Worm (Caenorhabditis elegans) whole organism, young adult: ENCODE data around the gene F44E7.9.
A peak's percentile ranks its signal among the peaks of the same experiment; 100 is the strongest.

Experiments
- B0336.3 ChIP-seq: fragments of 200-800 bp; sonication (Bioruptor generic); IDR thresholded peaks from 2 replicates; pipeline ENCODE4 v1.3.6; 2022; ENCODE audit warnings: missing genetic modification characterization, missing compliant biosample characterization
- C06A6.2 ChIP-seq: fragments of 200-800 bp; sonication (Bioruptor generic); conservative IDR thresholded peaks from 2 replicates; pipeline ENCODE4 v1.3.6; 2022; ENCODE audit warnings: missing genetic modification characterization, missing compliant biosample characterization
- C17E4.6 ChIP-seq: fragments of 200-800 bp; sonication (Bioruptor generic); IDR thresholded peaks from 2 replicates; pipeline ENCODE4 v1.3.6; 2022; ENCODE audit warnings: missing genetic modification reagents, missing genetic modification characterization, missing compliant biosample characterization
- D2030.7 ChIP-seq: fragments of 200-800 bp; sonication (Bioruptor generic); IDR thresholded peaks from 2 replicates; pipeline ENCODE4 v1.3.6; 2022; ENCODE audit warnings: missing genetic modification reagents, missing genetic modification characterization, missing compliant biosample characterization
- F33H1.4 ChIP-seq: fragments of 200-800 bp; sonication (Bioruptor generic); IDR thresholded peaks from 2 replicates; pipeline ENCODE4 v1.3.6; 2022; ENCODE audit warnings: missing genetic modification reagents, missing genetic modification characterization, missing compliant biosample characterization
- F37B4.10 ChIP-seq: fragments of 200-800 bp; sonication (Bioruptor generic); IDR thresholded peaks from 2 replicates; pipeline ENCODE4 v1.3.6; 2022; ENCODE audit warnings: missing genetic modification characterization, missing compliant biosample characterization
- F39B2.1 ChIP-seq: fragments of 200-800 bp; sonication (Bioruptor generic); IDR thresholded peaks from 2 replicates; pipeline ENCODE4 v1.3.6; 2022; ENCODE audit warnings: missing genetic modification reagents, missing genetic modification characterization, missing compliant biosample characterization
- F55B11.4 ChIP-seq: sonication (generic microtip); optimal IDR thresholded peaks from 2 replicates; lab custom pipeline; 2016; ENCODE audit warnings: missing compliant biosample characterization, missing genetic modification characterization, borderline replicate concordance; ENCODE audit not compliant: insufficient read depth
- Y79H2A.3 ChIP-seq: fragments of 200-800 bp; sonication (Bioruptor generic); conservative IDR thresholded peaks from 2 replicates; pipeline ENCODE4 v1.3.6; 2022; ENCODE audit warnings: missing genetic modification reagents, missing genetic modification characterization, missing compliant biosample characterization
- Y95B8A.8 ChIP-seq: fragments of 200-800 bp; sonication (Bioruptor generic); IDR thresholded peaks from 2 replicates; pipeline ENCODE4 v1.3.6; 2022; ENCODE audit warnings: missing genetic modification reagents, missing genetic modification characterization, missing compliant biosample characterization
- akir-1 ChIP-seq: fragments of 200-800 bp; sonication (Bioruptor generic); optimal IDR thresholded peaks from 2 replicates; lab custom pipeline; 2018; ENCODE audit warnings: mild to moderate bottlenecking, missing genetic modification characterization, moderate library complexity, missing compliant biosample characterization
- attf-5 ChIP-seq: fragments of 200-800 bp; sonication (Bioruptor generic); optimal IDR thresholded peaks from 2 replicates; lab custom pipeline; 2018; ENCODE audit warnings: mild to moderate bottlenecking, missing genetic modification characterization, missing compliant biosample characterization
- ceh-58 ChIP-seq: fragments of 200-800 bp; sonication (Bioruptor generic); IDR thresholded peaks from 2 replicates; pipeline ENCODE4 v1.3.6; 2022; ENCODE audit warnings: missing genetic modification characterization, missing compliant biosample characterization
- chd-7 ChIP-seq: sonication (generic microtip); optimal IDR thresholded peaks from 2 replicates; lab custom pipeline; 2016; ENCODE audit warnings: mild to moderate bottlenecking, missing genetic modification characterization, moderate library complexity, missing compliant biosample characterization
- die-1 ChIP-seq: sonication (generic microtip); optimal IDR thresholded peaks from 2 replicates; lab custom pipeline; 2016; ENCODE audit warnings: missing genotype, mild to moderate bottlenecking, missing genetic modification characterization, missing compliant biosample characterization
- egl-18 ChIP-seq: fragments of 200-800 bp; sonication (Bioruptor generic); IDR thresholded peaks from 2 replicates; pipeline ENCODE4 v1.3.6; 2022; ENCODE audit warnings: missing genetic modification reagents, missing genetic modification characterization, missing compliant biosample characterization
- egrh-3 ChIP-seq: fragments of 200-800 bp; sonication (Bioruptor generic); IDR thresholded peaks from 2 replicates; pipeline ENCODE4 v1.3.6; 2022; ENCODE audit warnings: missing genetic modification reagents, missing genetic modification characterization, missing compliant biosample characterization
- ekl-4 ChIP-seq: fragments of 200-800 bp; sonication (Bioruptor generic); IDR thresholded peaks from 2 replicates; pipeline ENCODE4 v1.3.6; 2022; ENCODE audit warnings: missing genetic modification reagents, missing genetic modification characterization, missing compliant biosample characterization
- gei-17 ChIP-seq: fragments of 200-800 bp; sonication (Bioruptor generic); optimal IDR thresholded peaks from 2 replicates; lab custom pipeline; 2018; ENCODE audit warnings: mild to moderate bottlenecking, missing genetic modification characterization, missing compliant biosample characterization
- hrde-1 ChIP-seq: sonication (generic microtip); optimal IDR thresholded peaks from 2 replicates; lab custom pipeline; 2016; ENCODE audit warnings: missing genetic modification characterization, mild to moderate bottlenecking, missing compliant biosample characterization, moderate library complexity, missing genotype, missing genetic modification reagents, borderline replicate concordance
- hsf-1 ChIP-seq: fragments of 200-800 bp; sonication (Bioruptor generic); IDR thresholded peaks from 2 replicates; pipeline ENCODE4 v1.3.6; 2022; ENCODE audit warnings: missing genetic modification reagents, missing genetic modification characterization, missing compliant biosample characterization
- let-526 ChIP-seq: fragments of 200-800 bp; sonication (Bioruptor generic); IDR thresholded peaks from 2 replicates; pipeline ENCODE4 v1.3.6; 2022; ENCODE audit warnings: missing genetic modification reagents, missing genetic modification characterization, missing compliant biosample characterization
- lin-26 ChIP-seq: fragments of 200-800 bp; sonication (Bioruptor generic); IDR thresholded peaks from 2 replicates; pipeline ENCODE4 v1.3.6; 2022; ENCODE audit warnings: missing genetic modification reagents, missing genetic modification characterization, missing compliant biosample characterization
- lin-35 ChIP-seq, 3 experiments: fragments of 150-350 bp in 2 of 3; sonication (generic microtip) in 1 of 3; optimal IDR thresholded peaks; 2 replicates each; lab custom pipeline; 2014 to 2018; ENCODE audit warnings: missing biosample characterization in 3 of 3, missing genetic modification characterization in 3 of 3, missing genetic modification reagents in 3 of 3
- lin-40 ChIP-seq: sonication (generic microtip); optimal IDR thresholded peaks from 2 replicates; lab custom pipeline; 2016; ENCODE audit warnings: missing genetic modification characterization, mild to moderate bottlenecking, missing compliant biosample characterization, missing genotype, missing genetic modification reagents
- lin-54 ChIP-seq: fragments of 200-800 bp; sonication (Bioruptor generic); optimal IDR thresholded peaks from 2 replicates; lab custom pipeline; 2018; ENCODE audit warnings: mild to moderate bottlenecking, missing genetic modification characterization, missing compliant biosample characterization
- lir-1 ChIP-seq: fragments of 200-800 bp; sonication (Bioruptor generic); conservative IDR thresholded peaks from 2 replicates; pipeline ENCODE4 v1.3.6; 2022; ENCODE audit warnings: missing genetic modification reagents, missing genetic modification characterization, missing compliant biosample characterization
- lsl-1 ChIP-seq: fragments of 200-800 bp; sonication (Bioruptor generic); optimal IDR thresholded peaks from 2 replicates; lab custom pipeline; 2018; ENCODE audit warnings: mild to moderate bottlenecking, missing genetic modification characterization, moderate library complexity, missing compliant biosample characterization
- madf-6 ChIP-seq: fragments of 200-800 bp; sonication (Bioruptor generic); IDR thresholded peaks from 2 replicates; pipeline ENCODE4 v1.3.6; 2022; ENCODE audit warnings: missing genetic modification reagents, missing genetic modification characterization, missing compliant biosample characterization
- mxl-1 ChIP-seq: sonication (generic microtip); optimal IDR thresholded peaks from 2 replicates; lab custom pipeline; 2016; ENCODE audit warnings: missing genetic modification characterization, missing compliant biosample characterization
- nfyb-1 ChIP-seq: fragments of 200-800 bp; sonication (Bioruptor generic); IDR thresholded peaks from 2 replicates; pipeline ENCODE4 v1.3.6; 2022; ENCODE audit warnings: missing genetic modification reagents, missing genetic modification characterization, missing compliant biosample characterization
- nhr-80 ChIP-seq: sonication (generic microtip); optimal IDR thresholded peaks from 2 replicates; lab custom pipeline; 2016; ENCODE audit warnings: missing genetic modification characterization, missing compliant biosample characterization
- nhr-90 ChIP-seq: sonication (generic microtip); optimal IDR thresholded peaks from 2 replicates; lab custom pipeline; 2016; ENCODE audit warnings: missing genotype, mild to moderate bottlenecking, missing genetic modification characterization, missing compliant biosample characterization
- pbrm-1 ChIP-seq: fragments of 200-800 bp; sonication (Bioruptor generic); IDR thresholded peaks from 2 replicates; pipeline ENCODE4 v1.3.6; 2022; ENCODE audit warnings: missing genetic modification reagents, missing genetic modification characterization, missing compliant biosample characterization
- rec-8 ChIP-seq, 2 experiments: sonication (generic microtip); optimal IDR thresholded peaks; 2 replicates each; lab custom pipeline; 2016; ENCODE audit warnings: mild to moderate bottlenecking in 2 of 2, missing genetic modification characterization in 2 of 2, missing genetic modification reagents in 2 of 2, missing genotype in 2 of 2, missing biosample characterization in 1 of 2, missing compliant biosample characterization in 1 of 2, moderate library complexity in 1 of 2
- repo-1 ChIP-seq: sonication (generic microtip); optimal IDR thresholded peaks from 2 replicates; lab custom pipeline; 2017; ENCODE audit warnings: mild to moderate bottlenecking, missing genetic modification characterization, missing compliant biosample characterization
- rpc-1 ChIP-seq, 2 experiments: fragments of 150-350 bp in 1 of 2; sonication (generic microtip) in 1 of 2; optimal IDR thresholded peaks; 2 replicates each; lab custom pipeline; 2014 to 2018; ENCODE audit warnings: missing biosample characterization in 1 of 2, missing genetic modification characterization in 1 of 2, missing genetic modification reagents in 1 of 2, missing genotype in 1 of 2
- sea-2 ChIP-seq: fragments of 200-800 bp; sonication (Bioruptor generic); IDR thresholded peaks from 2 replicates; pipeline ENCODE4 v1.3.6; 2022; ENCODE audit warnings: missing genetic modification characterization, missing compliant biosample characterization
- snpc-1.3 ChIP-seq: sonication (generic microtip); optimal IDR thresholded peaks from 2 replicates; lab custom pipeline; 2017; ENCODE audit warnings: missing genetic modification characterization, mild to moderate bottlenecking, missing compliant biosample characterization, antibody characterized with exemption, moderate library complexity, missing genotype, missing genetic modification reagents; ENCODE audit not compliant: insufficient read depth
- snpc-4 ChIP-seq, 5 experiments: fragments of 150-350 bp in 1 of 5; sonication (generic microtip) in 4 of 5; optimal IDR thresholded peaks; 2 replicates each; lab custom pipeline; 2014 to 2018; ENCODE audit warnings: missing genetic modification characterization in 5 of 5, missing biosample characterization in 3 of 5, antibody characterized with exemption in 2 of 5, mild to moderate bottlenecking in 2 of 5, missing compliant biosample characterization in 2 of 5, missing genotype in 2 of 5, moderate library complexity in 2 of 5, missing genetic modification reagents in 1 of 5
- somi-1 ChIP-seq: fragments of 200-800 bp; sonication (Bioruptor generic); optimal IDR thresholded peaks from 2 replicates; lab custom pipeline; 2018; ENCODE audit warnings: mild to moderate bottlenecking, missing genetic modification characterization, missing compliant biosample characterization
- tbp1 ChIP-seq: fragments of 200-800 bp; sonication (Bioruptor generic); optimal IDR thresholded peaks from 2 replicates; lab custom pipeline; 2018; ENCODE audit warnings: mild to moderate bottlenecking, missing genetic modification characterization, missing compliant biosample characterization
- unc-130 ChIP-seq: sonication (generic microtip); optimal IDR thresholded peaks from 2 replicates; lab custom pipeline; 2016; ENCODE audit warnings: missing genetic modification reagents, missing genetic modification characterization, missing compliant biosample characterization
- xnd-1 ChIP-seq: sonication (generic microtip); optimal IDR thresholded peaks from 2 replicates; lab custom pipeline; 2016; ENCODE audit warnings: missing genotype, missing genetic modification reagents, missing genetic modification characterization, missing compliant biosample characterization
- zim-3 ChIP-seq: sonication (generic microtip); optimal IDR thresholded peaks from 2 replicates; lab custom pipeline; 2017; ENCODE audit warnings: mild to moderate bottlenecking, missing genetic modification characterization, moderate library complexity, missing compliant biosample characterization
- ztf-26 ChIP-seq: sonication (generic microtip); optimal IDR thresholded peaks from 2 replicates; lab custom pipeline; 2017; ENCODE audit warnings: missing genetic modification characterization, missing compliant biosample characterization

The F44E7.9 gene

DNA sequence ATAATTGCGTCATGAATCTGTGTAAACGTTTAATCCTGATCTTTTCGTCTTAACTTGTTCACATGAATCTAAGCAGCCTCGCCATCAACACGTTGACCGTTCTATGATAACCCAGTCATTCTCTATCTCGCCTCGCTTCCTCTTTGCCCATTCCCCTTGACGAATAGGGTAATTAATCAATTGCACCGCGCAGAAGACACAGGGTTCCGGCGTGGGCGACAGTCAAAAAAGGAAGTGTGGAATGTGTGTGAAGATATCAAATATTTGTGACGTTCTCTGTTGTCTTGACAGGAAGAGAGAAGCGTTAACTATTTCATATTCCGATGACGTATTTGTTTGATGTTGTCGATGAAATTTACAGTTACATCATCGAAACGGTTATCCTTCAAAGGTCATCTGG is 41.8 kb downstream of the F44E7.9 start (continued):
- TF ChIP-seq nhr-80 (tag; lab: Kevin White, UChicago) (no peak), sea-2 (GFP tag; lab: Robert Waterston, UW) (no peak), somi-1 (GFP tag; lab: Kevin White, UChicago) (peak; percentile 67), lin-26 (GFP tag; lab: Robert Waterston, UW) (peak; percentile 50; the same call in 1 of the 2 replicates), ztf-26 (tag; lab: Kevin White, UChicago) (peak; percentile 0), madf-6 (GFP tag; lab: Robert Waterston, UW) (peak; percentile 58), rec-8 (tag; optimal IDR thresholded peaks at IDR 0.05; lab: Kevin White, UChicago) (no peak), lin-54 (GFP tag; lab: Kevin White, UChicago) (peak; percentile 15), gei-17 (no peak), hrde-1 (no peak), hsf-1 (GFP tag; lab: Robert Waterston, UW) (0 out of 2 replicates have a peak, but pooled peaks have one; percentile 10), lin-40 (tag; lab: Kevin White, UChicago) (peak; percentile 27), egl-18 (no peak), nfyb-1 (peak; percentile 55; the same call in 1 of the 2 replicates), F33H1.4 (peak; percentile 17; the same call in 1 of the 2 replicates), repo-1 (no peak), F37B4.10 (GFP tag; lab: Robert Waterston, UW) (no peak), unc-130 (GFP tag; lab: Kevin White, UChicago) (no peak), F55B11.4 (tag; lab: Kevin White, UChicago) (no peak), tbp1 (GFP tag; lab: Kevin White, UChicago) (peak; percentile 27), die-1 (peak; percentile 39), nhr-90 (tag; lab: Kevin White, UChicago) (no peak), D2030.7 (0 out of 2 replicates have a peak, but pooled peaks have one; percentile 15), C17E4.6 (GFP tag; lab: Robert Waterston, UW) (no peak), Y79H2A.3 (GFP tag; lab: Robert Waterston, UW) (peak; percentile 64; the same call in 1 of the 2 replicates), akir-1 (GFP tag; lab: Kevin White, UChicago) (no peak), C06A6.2 (no peak), B0336.3 (GFP tag; lab: Robert Waterston, UW) (peak; percentile 61), lin-35 (GFP tag; optimal IDR thresholded peaks at IDR 0.05; lab: Kevin White, UChicago) (no peak), let-526 (GFP tag; lab: Robert Waterston, UW) (no peak), snpc-4 (GFP tag; optimal IDR thresholded peaks at IDR 0.05; lab: Kevin White, UChicago) (no peak), snpc-4 (tag; optimal IDR thresholded peaks at IDR 0.05; lab: Kevin White, UChicago) (peak in 1 of 4 experiments; percentile 5), Y95B8A.8 (no peak), ceh-58 (0 out of 2 replicates have a peak, but pooled peaks have one; percentile 18)

- TF ChIP-seq xnd-1 (tag; lab: Kevin White, UChicago): no peak
- no peak for TF ChIP-seq snpc-1.3 (tag; lab: Kevin White, UChicago)
- TF ChIP-seq zim-3 (tag; lab: Kevin White, UChicago): no peak
- no peak for TF ChIP-seq rpc-1 (optimal IDR thresholded peaks at IDR 0.05; lab: Kevin White, UChicago)
- no peak for TF ChIP-seq rpc-1 (tag; optimal IDR thresholded peaks at IDR 0.05; lab: Kevin White, UChicago)
- TF ChIP-seq lir-1 (GFP tag; lab: Robert Waterston, UW): no peak
- no peak for TF ChIP-seq ekl-4 (GFP tag; lab: Robert Waterston, UW)
- TF ChIP-seq attf-5: no peak
- TF ChIP-seq lsl-1 (GFP tag; lab: Kevin White, UChicago): no peak
- TF ChIP-seq madf-6 (GFP tag; lab: Robert Waterston, UW): no peak
- no peak for TF ChIP-seq egrh-3 (GFP tag; lab: Robert Waterston, UW)
- TF ChIP-seq mxl-1 (tag; lab: Kevin White, UChicago): no peak
- TF ChIP-seq F39B2.1 (GFP tag; lab: Robert Waterston, UW): no peak
- TF ChIP-seq pbrm-1 (GFP tag; lab: Robert Waterston, UW): no peak
- TF ChIP-seq chd-7 (tag; lab: Kevin White, UChicago): no peak
Measured at ce11 chrV:5833531-5833930, 42.5 kb downstream of the F44E7.9 start, which contains the start of gene srh-76. srh-76 (plus strand) TSS chrV:5833831.
